Fruit fly (Drosophila melanogaster) whole organism, embryonic: ENCODE results near the gene Dph3.

Experiments used
- CG10147 ChIP-seq: fragments of 200-800 bp; sonication (Bioruptor generic); optimal IDR thresholded peaks from 2 replicates; lab custom pipeline; 2019; ENCODE audit warnings: missing biosample characterization, mild to moderate bottlenecking, missing genetic modification characterization, moderate library complexity
- CG17385 ChIP-seq: fragments of 200-800 bp; sonication (Bioruptor generic); optimal IDR thresholded peaks from 3 replicates; lab custom pipeline; 2018; ENCODE audit warnings: missing biosample characterization, mild to moderate bottlenecking, missing genetic modification characterization
- CG32532 ChIP-seq: fragments of 200-800 bp; sonication (Bioruptor generic); IDR thresholded peaks from 2 replicates; pipeline ENCODE4 v1.3.6; 2022; ENCODE audit warnings: missing biosample characterization, missing genetic modification characterization
- CG3838 ChIP-seq: fragments of 200-800 bp; sonication (Bioruptor generic); optimal IDR thresholded peaks from 3 replicates; lab custom pipeline; 2016; ENCODE audit warnings: missing biosample characterization, missing genetic modification characterization
- CG4282 ChIP-seq: fragments of 200-800 bp; sonication (Bioruptor generic); optimal IDR thresholded peaks from 2 replicates; lab custom pipeline; 2016; ENCODE audit warnings: missing biosample characterization, missing genetic modification characterization
- CG9437 ChIP-seq: fragments of 200-800 bp; sonication (Bioruptor generic); optimal IDR thresholded peaks from 2 replicates; lab custom pipeline; 2018; ENCODE audit warnings: missing biosample characterization, mild to moderate bottlenecking, missing genetic modification characterization
- Gug ChIP-seq: fragments of 200-800 bp; sonication (Bioruptor generic); IDR thresholded peaks from 4 replicates; pipeline ENCODE4 v1.3.6; 2022; ENCODE audit warnings: missing biosample characterization, missing genetic modification characterization
- Usf ChIP-seq: fragments of 200-800 bp; sonication (Bioruptor generic); optimal IDR thresholded peaks from 2 replicates; lab custom pipeline; 2017; ENCODE audit warnings: missing genotype, missing biosample characterization, missing genetic modification characterization
- fd64A ChIP-seq: fragments of 200-800 bp; sonication (Bioruptor generic); optimal IDR thresholded peaks from 3 replicates; lab custom pipeline; 2018; ENCODE audit warnings: missing biosample characterization, mild to moderate bottlenecking, missing genetic modification characterization

DNA sequence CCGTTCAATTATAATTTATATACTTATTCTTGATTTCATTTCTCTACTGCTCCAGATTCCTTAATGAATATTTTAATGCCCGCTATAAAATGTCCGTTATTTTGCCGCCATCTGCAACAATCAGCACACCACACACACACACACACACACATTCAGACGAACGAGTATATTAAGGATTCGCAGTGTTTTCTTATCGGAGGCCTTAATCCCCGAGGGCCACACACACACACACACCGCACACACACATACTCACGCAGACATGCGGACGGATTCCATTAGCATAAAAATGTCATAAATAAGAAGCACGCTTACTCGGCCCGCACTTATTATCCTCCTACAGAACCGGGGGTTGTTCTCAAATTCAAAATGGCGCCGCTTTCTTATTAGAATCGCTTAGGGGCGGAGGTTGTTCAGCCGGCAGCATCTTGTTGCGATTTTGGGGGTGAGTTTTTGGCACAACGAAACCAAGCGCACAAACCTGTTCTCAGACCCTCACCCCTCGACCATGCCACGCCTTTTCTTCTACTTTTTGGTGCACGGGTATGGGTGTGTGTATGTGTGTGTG lies 29.3 kb downstream of the Dph3 start:
- no peak for TF ChIP-seq Usf (GFP tag; lab: Kevin White, UChicago)
- no peak for TF ChIP-seq CG17385 (GFP tag; lab: Kevin White, UChicago)
- no peak for TF ChIP-seq CG3838 (GFP tag; lab: Kevin White, UChicago)
- no peak for TF ChIP-seq Gug (GFP tag; lab: Robert Waterston, UW)
- TF ChIP-seq CG4282 (GFP tag; lab: Kevin White, UChicago) = no peak
- TF ChIP-seq fd64A (GFP tag; lab: Kevin White, UChicago) = no peak
- TF ChIP-seq CG9437 (GFP tag; lab: Kevin White, UChicago) = no peak
- no peak for TF ChIP-seq CG32532 (GFP tag; lab: Robert Waterston, UW)
- TF ChIP-seq CG10147 (GFP tag; lab: Kevin White, UChicago) = no peak
